Fruit fly (Drosophila melanogaster) whole organism, embryonic: ENCODE results near the gene rdhB.

Source experiments
- Atf6 ChIP-seq: fragments of 200-800 bp; sonication (Bioruptor generic); IDR thresholded peaks from 2 replicates; pipeline ENCODE4 v1.3.6; 2022; ENCODE audit warnings: missing biosample characterization, missing genetic modification characterization
- B-H1 ChIP-seq: fragments of 200-800 bp; sonication (Bioruptor generic); IDR thresholded peaks from 3 replicates; pipeline ENCODE4 v1.3.6; 2022; ENCODE audit warnings: missing biosample characterization, missing genetic modification characterization
- B-H2 ChIP-seq: fragments of 200-800 bp; sonication (Bioruptor generic); optimal IDR thresholded peaks from 2 replicates; lab custom pipeline; 2018; ENCODE audit warnings: missing biosample characterization, mild to moderate bottlenecking, missing genetic modification characterization
- BtbVII ChIP-seq: fragments of 200-800 bp; sonication (Bioruptor generic); optimal IDR thresholded peaks from 3 replicates; lab custom pipeline; 2017; ENCODE audit warnings: missing biosample characterization, mild to moderate bottlenecking, missing genetic modification characterization
- CG1024 ChIP-seq: fragments of 200-800 bp; sonication (Bioruptor generic); IDR thresholded peaks from 2 replicates; pipeline ENCODE4 v1.3.6; 2022; ENCODE audit warnings: missing biosample characterization, missing genetic modification characterization
- CG11085 ChIP-seq: fragments of 200-800 bp; sonication (Bioruptor generic); IDR thresholded peaks from 2 replicates; pipeline ENCODE4 v1.3.6; 2022; ENCODE audit warnings: missing biosample characterization, missing genetic modification characterization
- CG11247 ChIP-seq: fragments of 200-800 bp; sonication (Bioruptor generic); IDR thresholded peaks from 2 replicates; pipeline ENCODE4 v1.3.6; 2022; ENCODE audit warnings: missing biosample characterization, missing genetic modification characterization
- CG11696 ChIP-seq: fragments of 200-800 bp; sonication (Bioruptor generic); IDR thresholded peaks from 2 replicates; pipeline ENCODE4 v1.3.6; 2022; ENCODE audit warnings: missing biosample characterization, missing genetic modification characterization
- CG12391 ChIP-seq: fragments of 200-800 bp; sonication (Bioruptor generic); optimal IDR thresholded peaks from 3 replicates; lab custom pipeline; 2018; ENCODE audit warnings: missing biosample characterization, mild to moderate bottlenecking, missing genetic modification characterization, moderate library complexity
- CG1529 ChIP-seq: fragments of 200-800 bp; sonication (Bioruptor generic); optimal IDR thresholded peaks from 3 replicates; lab custom pipeline; 2018; ENCODE audit warnings: missing biosample characterization, missing genetic modification characterization
- CG17612 ChIP-seq: fragments of 200-800 bp; sonication (Bioruptor generic); IDR thresholded peaks from 2 replicates; pipeline ENCODE4 v1.3.6; 2022; ENCODE audit warnings: missing biosample characterization, missing genetic modification characterization
- CG2129 ChIP-seq: fragments of 200-800 bp; sonication (Bioruptor generic); IDR thresholded peaks from 2 replicates; pipeline ENCODE4 v1.3.6; 2022; ENCODE audit warnings: missing biosample characterization, missing genetic modification characterization; ENCODE audit not compliant: partially characterized antibody
- CG31224 ChIP-seq: fragments of 200-800 bp; sonication (Bioruptor generic); IDR thresholded peaks from 2 replicates; pipeline ENCODE4 v1.3.6; 2022; ENCODE audit warnings: missing biosample characterization, missing genetic modification characterization
- CG31441 ChIP-seq: fragments of 200-800 bp; sonication (Bioruptor generic); IDR thresholded peaks from 2 replicates; pipeline ENCODE4 v1.3.6; 2022; ENCODE audit warnings: missing biosample characterization, missing genetic modification characterization
- CG3163 ChIP-seq: fragments of 200-800 bp; sonication (Bioruptor generic); optimal IDR thresholded peaks from 3 replicates; lab custom pipeline; 2016; ENCODE audit warnings: missing biosample characterization, missing genetic modification characterization
- CG32532 ChIP-seq: fragments of 200-800 bp; sonication (Bioruptor generic); IDR thresholded peaks from 2 replicates; pipeline ENCODE4 v1.3.6; 2022; ENCODE audit warnings: missing biosample characterization, missing genetic modification characterization
- CG32767 ChIP-seq: fragments of 200-800 bp; sonication (Bioruptor generic); IDR thresholded peaks from 2 replicates; pipeline ENCODE4 v1.3.6; 2022; ENCODE audit warnings: missing biosample characterization, missing genetic modification characterization
- CG33213 ChIP-seq: fragments of 200-800 bp; sonication (Bioruptor generic); optimal IDR thresholded peaks from 3 replicates; lab custom pipeline; 2016; ENCODE audit warnings: missing biosample characterization, missing genetic modification characterization
- CG34422 ChIP-seq: fragments of 200-800 bp; sonication (Bioruptor generic); IDR thresholded peaks from 3 replicates; pipeline ENCODE4 v1.3.6; 2022; ENCODE audit warnings: missing biosample characterization, missing genetic modification characterization
- CG6254 ChIP-seq: fragments of 200-800 bp; sonication (Bioruptor generic); optimal IDR thresholded peaks from 3 replicates; lab custom pipeline; 2017; ENCODE audit warnings: mild to moderate bottlenecking, missing biosample characterization, missing genetic modification reagents, missing genetic modification characterization
- CG8281 ChIP-seq: fragments of 200-800 bp; sonication (Bioruptor generic); optimal IDR thresholded peaks from 2 replicates; lab custom pipeline; 2018; ENCODE audit warnings: missing biosample characterization, mild to moderate bottlenecking, missing genetic modification characterization, moderate library complexity
- CTCF ChIP-seq: fragments of 200-800 bp; sonication (Bioruptor generic); optimal IDR thresholded peaks from 2 replicates; lab custom pipeline; 2017; ENCODE audit warnings: missing biosample characterization, mild to moderate bottlenecking, missing genetic modification characterization, moderate library complexity
- CrebB ChIP-seq: fragments of 200-800 bp; sonication (Bioruptor generic); optimal IDR thresholded peaks from 3 replicates; lab custom pipeline; 2018; ENCODE audit warnings: missing biosample characterization, mild to moderate bottlenecking, missing genetic modification characterization
- D19B ChIP-seq: fragments of 200-800 bp; sonication (Bioruptor generic); optimal IDR thresholded peaks from 2 replicates; lab custom pipeline; 2017; ENCODE audit warnings: missing biosample characterization, mild to moderate bottlenecking, missing genetic modification characterization
- Dll ChIP-seq: fragments of 200-800 bp; sonication (Bioruptor generic); IDR thresholded peaks from 4 replicates; pipeline ENCODE4 v1.3.6; 2022; ENCODE audit warnings: missing biosample characterization, missing genetic modification characterization; ENCODE audit not compliant: partially characterized antibody
- Ets65A ChIP-seq: fragments of 200-800 bp; sonication (Bioruptor generic); peaks from one replicate; lab custom pipeline; 2016; ENCODE audit warnings: missing biosample characterization, missing genetic modification characterization
- Fer2 ChIP-seq: fragments of 200-800 bp; sonication (Bioruptor generic); optimal IDR thresholded peaks from 2 replicates; lab custom pipeline; 2018; ENCODE audit warnings: missing biosample characterization, mild to moderate bottlenecking, missing genetic modification characterization, moderate library complexity
- H2.0 ChIP-seq: fragments of 200-800 bp; sonication (Bioruptor generic); IDR thresholded peaks from 2 replicates; pipeline ENCODE4 v1.3.6; 2022; ENCODE audit warnings: missing biosample characterization, missing genetic modification characterization
- HmgZ ChIP-seq: fragments of 200-800 bp; sonication (Bioruptor generic); optimal IDR thresholded peaks from 2 replicates; lab custom pipeline; 2018; ENCODE audit warnings: missing biosample characterization, mild to moderate bottlenecking, missing genetic modification characterization
- Hmr ChIP-seq: fragments of 200-800 bp; sonication (Bioruptor generic); optimal IDR thresholded peaks from 3 replicates; lab custom pipeline; 2017; ENCODE audit warnings: mild to moderate bottlenecking, missing biosample characterization, missing genetic modification reagents, missing genetic modification characterization
- Med ChIP-seq: fragments of 200-800 bp; sonication (Bioruptor generic); peaks from one replicate; lab custom pipeline; 2016; ENCODE audit warnings: missing biosample characterization, missing genetic modification characterization, mild to moderate bottlenecking, inconsistent platforms, moderate library complexity
- NfI ChIP-seq: fragments of 200-800 bp; sonication (Bioruptor generic); optimal IDR thresholded peaks from 3 replicates; lab custom pipeline; 2018; ENCODE audit warnings: missing biosample characterization, mild to moderate bottlenecking, missing genetic modification characterization, moderate library complexity
- Ravus ChIP-seq: fragments of 200-800 bp; sonication (Bioruptor generic); IDR thresholded peaks from 2 replicates; pipeline ENCODE4 v1.3.6; 2022; ENCODE audit warnings: missing biosample characterization, missing genetic modification characterization
- YL-1 ChIP-seq: fragments of 200-800 bp; sonication (Bioruptor generic); optimal IDR thresholded peaks from 3 replicates; lab custom pipeline; 2017; ENCODE audit warnings: missing biosample characterization, mild to moderate bottlenecking, missing genetic modification characterization
- aop ChIP-seq: fragments of 200-800 bp; sonication (Bioruptor generic); IDR thresholded peaks from 2 replicates; pipeline ENCODE4 v1.3.6; 2022; ENCODE audit warnings: missing biosample characterization, missing genetic modification characterization
- ara ChIP-seq: fragments of 200-800 bp; sonication (Bioruptor generic); IDR thresholded peaks from 2 replicates; pipeline ENCODE4 v1.3.6; 2022; ENCODE audit warnings: missing biosample characterization, missing genetic modification characterization
- ato ChIP-seq: fragments of 200-800 bp; sonication (Bioruptor generic); IDR thresholded peaks from 2 replicates; pipeline ENCODE4 v1.3.6; 2022; ENCODE audit warnings: missing biosample characterization, missing genetic modification characterization; ENCODE audit not compliant: partially characterized antibody
- bcd ChIP-seq: fragments of 200-800 bp; sonication (Bioruptor generic); optimal IDR thresholded peaks from 2 replicates; lab custom pipeline; 2017; ENCODE audit warnings: missing biosample characterization, mild to moderate bottlenecking, missing genetic modification characterization
- crol ChIP-seq: fragments of 200-800 bp; sonication (Bioruptor generic); IDR thresholded peaks from 2 replicates; pipeline ENCODE4 v1.3.6; 2022; ENCODE audit warnings: missing biosample characterization, missing genetic modification characterization
- cwo ChIP-seq: fragments of 200-800 bp; sonication (Bioruptor generic); optimal IDR thresholded peaks from 3 replicates; lab custom pipeline; 2017; ENCODE audit warnings: missing biosample characterization, missing genetic modification characterization, mild to moderate bottlenecking, moderate library complexity, missing genetic modification reagents
- ems ChIP-seq: fragments of 200-800 bp; sonication (Bioruptor generic); optimal IDR thresholded peaks from 3 replicates; lab custom pipeline; 2016; ENCODE audit warnings: missing biosample characterization, missing genetic modification characterization
- en ChIP-seq: fragments of 200-800 bp; sonication (Bioruptor generic); optimal IDR thresholded peaks from 2 replicates; lab custom pipeline; 2016; ENCODE audit warnings: missing biosample characterization, missing genetic modification characterization
- gfzf ChIP-seq: fragments of 200-800 bp; sonication (Bioruptor generic); optimal IDR thresholded peaks from 2 replicates; lab custom pipeline; 2016; ENCODE audit warnings: missing biosample characterization, mild to moderate bottlenecking, missing genetic modification characterization, moderate library complexity
- mirr ChIP-seq: fragments of 200-800 bp; sonication (Bioruptor generic); optimal IDR thresholded peaks from 3 replicates; lab custom pipeline; 2018; ENCODE audit warnings: missing biosample characterization, mild to moderate bottlenecking, missing genetic modification characterization
- pho ChIP-seq: fragments of 200-800 bp; sonication (Bioruptor generic); optimal IDR thresholded peaks from 2 replicates; lab custom pipeline; 2016; ENCODE audit warnings: missing biosample characterization, missing genetic modification characterization
- sc ChIP-seq, 3 experiments: fragments of >200 bp in 2 of 3; fragments of 200-800 bp in 1 of 3; sonication (Bioruptor generic) in 1 of 3; optimal IDR thresholded peaks; 2 replicates in 2 of 3; 3 replicates in 1 of 3; lab custom pipeline; 2017; ENCODE audit warnings: mild to moderate bottlenecking in 1 of 3, missing biosample characterization in 1 of 3, missing genetic modification characterization in 1 of 3, missing genetic modification reagents in 1 of 3
- schlank ChIP-seq: fragments of 200-800 bp; sonication (Bioruptor generic); optimal IDR thresholded peaks from 2 replicates; lab custom pipeline; 2018; ENCODE audit warnings: missing biosample characterization, mild to moderate bottlenecking, missing genetic modification characterization
- sd ChIP-seq: fragments of 200-800 bp; sonication (Bioruptor generic); optimal IDR thresholded peaks from 3 replicates; lab custom pipeline; 2018; ENCODE audit warnings: missing biosample characterization, mild to moderate bottlenecking, missing genetic modification characterization, moderate library complexity
- sug ChIP-seq: fragments of 200-800 bp; optimal IDR thresholded peaks from 2 replicates; lab custom pipeline; 2019; ENCODE audit warnings: missing biosample characterization, mild to moderate bottlenecking, missing genetic modification characterization, moderate library complexity
- ttk ChIP-seq: fragments of 200-800 bp; sonication (Bioruptor generic); IDR thresholded peaks from 2 replicates; pipeline ENCODE4 v2.1.2; 2022; ENCODE audit warnings: missing biosample characterization, missing genetic modification characterization
- vnd ChIP-seq: fragments of 200-800 bp; sonication (Bioruptor generic); IDR thresholded peaks from 3 replicates; pipeline ENCODE4 v1.3.6; 2022; ENCODE audit warnings: missing biosample characterization, missing genetic modification characterization; ENCODE audit not compliant: partially characterized antibody
- wek ChIP-seq: fragments of 200-800 bp; sonication (Bioruptor generic); optimal IDR thresholded peaks from 3 replicates; lab custom pipeline; 2018; ENCODE audit warnings: missing biosample characterization, mild to moderate bottlenecking, missing genetic modification characterization, moderate library complexity

Gene rdhB

DNA sequence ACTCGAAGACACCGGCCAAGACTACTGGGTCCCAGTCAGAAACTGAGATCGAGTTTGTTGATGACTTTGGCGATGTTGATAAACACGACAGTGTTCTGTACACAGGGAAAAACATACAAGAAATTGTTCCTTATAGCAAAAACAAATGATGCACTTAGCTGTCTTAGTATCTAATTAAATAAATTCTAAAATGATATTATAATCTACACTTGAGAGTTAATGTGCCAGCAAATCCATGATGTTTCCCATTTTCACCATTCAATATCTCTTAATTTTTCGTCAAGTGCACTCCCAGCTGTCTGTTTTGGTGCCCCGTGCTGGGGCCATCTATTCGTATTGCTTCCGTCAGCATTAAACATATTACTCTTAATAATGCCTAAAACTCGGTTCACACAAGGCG is 48.8 kb downstream of the rdhB start (continued):
- peak; percentile 5 for TF ChIP-seq CG12391 (tag; lab: Kevin White, UChicago)
- no peak for TF ChIP-seq Hmr (GFP tag; lab: Kevin White, UChicago)
- TF ChIP-seq CG32532 (GFP tag; lab: Robert Waterston, UW): peak; percentile 75
- TF ChIP-seq CG1024 (GFP tag; lab: Robert Waterston, UW): no peak
- TF ChIP-seq B-H1 (GFP tag; lab: Robert Waterston, UW): no peak
- TF ChIP-seq H2.0 (GFP tag; lab: Robert Waterston, UW): no peak
- no peak for TF ChIP-seq B-H2
- peak; percentile 49; the same call in 1 of the 2 replicates for TF ChIP-seq Atf6
- TF ChIP-seq pho (GFP tag; lab: Kevin White, UChicago): no peak
- TF ChIP-seq CG31224: peak; percentile 42; the same call in 1 of the 2 replicates
- TF ChIP-seq HmgZ (tag; lab: Kevin White, UChicago): no peak
- no peak for TF ChIP-seq ara (GFP tag; lab: Robert Waterston, UW)
- TF ChIP-seq aop: no peak
- no peak for TF ChIP-seq CG6254 (GFP tag; lab: Kevin White, UChicago)
- TF ChIP-seq CG11247 (GFP tag; lab: Robert Waterston, UW): no peak; the same call in 1 of the 2 replicates
- TF ChIP-seq CG8281: no peak
- TF ChIP-seq sd (tag; lab: Kevin White, UChicago): no peak
- no peak for TF ChIP-seq CG17612 (GFP tag; lab: Robert Waterston, UW)
- TF ChIP-seq Fer2 (tag; lab: Kevin White, UChicago): no peak
- peak; percentile 25 for TF ChIP-seq cwo (GFP tag; lab: Kevin White, UChicago)
- no peak for TF ChIP-seq gfzf (GFP tag; lab: Kevin White, UChicago)
- TF ChIP-seq CG11696 (GFP tag; lab: Robert Waterston, UW): no peak
- TF ChIP-seq NfI (GFP tag; lab: Kevin White, UChicago): no peak
- no peak for TF ChIP-seq mirr (GFP tag; lab: Kevin White, UChicago)
- no peak for TF ChIP-seq CG33213 (GFP tag; lab: Kevin White, UChicago)
- TF ChIP-seq BtbVII (GFP tag; lab: Kevin White, UChicago): no peak
- TF ChIP-seq CG34422 (GFP tag; lab: Robert Waterston, UW): peak; percentile 63; the same call in 1 of the 3 replicates
- peak; percentile 16 for TF ChIP-seq Ets65A (GFP tag; lab: Kevin White, UChicago)
- no peak for TF ChIP-seq crol
- TF ChIP-seq Med (GFP tag; lab: Kevin White, UChicago): peak; percentile 52
- TF ChIP-seq sc (optimal IDR thresholded peaks at IDR 0.05; lab: Kevin White, UChicago): no peak
- no peak for TF ChIP-seq sc (GFP tag; optimal IDR thresholded peaks at IDR 0.05; lab: Kevin White, UChicago)
- no peak for TF ChIP-seq sug (tag; lab: Kevin White, UChicago)
- peak; percentile 27 for TF ChIP-seq bcd (GFP tag; lab: Kevin White, UChicago)
- no peak for TF ChIP-seq CG3163 (GFP tag; lab: Kevin White, UChicago)
- no peak for TF ChIP-seq wek (GFP tag; lab: Kevin White, UChicago)
- TF ChIP-seq Ravus (GFP tag; lab: Robert Waterston, UW): no peak
- TF ChIP-seq schlank (tag; lab: Kevin White, UChicago): no peak
- TF ChIP-seq vnd (GFP tag; lab: Robert Waterston, UW): no peak
- TF ChIP-seq ems (GFP tag; lab: Kevin White, UChicago): no peak
- TF ChIP-seq ato (GFP tag; lab: Robert Waterston, UW): no peak
- TF ChIP-seq CG31441 (GFP tag; lab: Robert Waterston, UW): no peak
- no peak for TF ChIP-seq D19B (GFP tag; lab: Kevin White, UChicago)
- no peak for TF ChIP-seq CrebB (tag; lab: Kevin White, UChicago)
- no peak for TF ChIP-seq YL-1 (GFP tag; lab: Kevin White, UChicago)
- TF ChIP-seq CG1529 (GFP tag; lab: Kevin White, UChicago): no peak
- no peak for TF ChIP-seq CG32767 (GFP tag; lab: Robert Waterston, UW)
- TF ChIP-seq ttk (GFP tag; lab: Robert Waterston, UW): no peak
- TF ChIP-seq Dll (GFP tag; lab: Robert Waterston, UW): no peak
- no peak for TF ChIP-seq en (GFP tag; lab: Kevin White, UChicago)
- no peak for TF ChIP-seq CG11085 (GFP tag; lab: Robert Waterston, UW)
- TF ChIP-seq CTCF (GFP tag; lab: Kevin White, UChicago): no peak
- TF ChIP-seq CG2129 (GFP tag; lab: Robert Waterston, UW): no peak
